Comparison of ENCODE assay signal across 1 fruit fly cellular context in genomic region chr3R:25884301-25884700, dm6.
TF ChIP-seq lines count a peak whose summit lies in the region.

No protein-coding gene starts in this region.

TF ChIP-seq in whole organism, embryonic, 481 proteins besides CTCF, POLR2A, EP300 and RAD21 (continued from another document and continues in another):
- TF ChIP-seq usp (GFP tag; optimal IDR thresholded peaks at IDR 0.05; lab: Kevin White, UChicago) (no peak), Bteb2 (GFP tag; optimal IDR thresholded peaks at IDR 0.05; lab: Kevin White, UChicago) (peak; percentile 44), HHEX (GFP tag; optimal IDR thresholded peaks at IDR 0.05; lab: Kevin White, UChicago) (no peak), Dref (GFP tag; IDR thresholded peaks at IDR 0.05; lab: Robert Waterston, UW) (no peak), az2 (GFP tag; optimal IDR thresholded peaks at IDR 0.05; lab: Kevin White, UChicago) (peak; percentile 64), CG30403 (GFP tag; optimal IDR thresholded peaks at IDR 0.05; lab: Kevin White, UChicago) (peak; percentile 73), CG8924 (tag; optimal IDR thresholded peaks at IDR 0.05; lab: Kevin White, UChicago) (peak; percentile 80), CG32532 (GFP tag; IDR thresholded peaks at IDR 0.05; lab: Robert Waterston, UW) (no peak), Kr (GFP tag; optimal IDR thresholded peaks at IDR 0.05; lab: Kevin White, UChicago) (no peak), grau (tag; optimal IDR thresholded peaks at IDR 0.05; lab: Kevin White, UChicago) (peak; percentile 71), en (GFP tag; optimal IDR thresholded peaks at IDR 0.05; lab: Kevin White, UChicago) (no peak), tup (GFP tag; optimal IDR thresholded peaks at IDR 0.05; lab: Kevin White, UChicago) (no peak), Nf-YC (tag; optimal IDR thresholded peaks at IDR 0.05; lab: Kevin White, UChicago) (peak; percentile 13), sens-2 (GFP tag; IDR thresholded peaks at IDR 0.05; lab: Robert Waterston, UW) (no peak), ttk (GFP tag; IDR thresholded peaks at IDR 0.05; lab: Robert Waterston, UW) (peak; percentile 49; the same call in 1 of the 2 replicates), kni (GFP tag; optimal IDR thresholded peaks at IDR 0.05; lab: Kevin White, UChicago) (no peak), fd64A (GFP tag; optimal IDR thresholded peaks at IDR 0.05; lab: Kevin White, UChicago) (no peak), unpg (GFP tag; optimal IDR thresholded peaks at IDR 0.05; lab: Kevin White, UChicago) (peak; percentile 86), lmd (GFP tag; IDR thresholded peaks at IDR 0.05; lab: Robert Waterston, UW) (peak; percentile 24; the same call in 1 of the 2 replicates), lilli (GFP tag; optimal IDR thresholded peaks at IDR 0.05; lab: Kevin White, UChicago) (peak; percentile 3), CG17912 (GFP tag; optimal IDR thresholded peaks at IDR 0.05; lab: Kevin White, UChicago) (no peak), CG4617 (GFP tag; optimal IDR thresholded peaks at IDR 0.05; lab: Kevin White, UChicago; ENCODE audit: borderline replicate concordance) (no peak), CG17802 (tag; optimal IDR thresholded peaks at IDR 0.05; lab: Kevin White, UChicago) (no peak), bigmax (GFP tag; optimal IDR thresholded peaks at IDR 0.05; lab: Kevin White, UChicago) (no peak), Dek (tag; optimal IDR thresholded peaks at IDR 0.05; lab: Kevin White, UChicago) (peak; percentile 7), CG10462 (GFP tag; optimal IDR thresholded peaks at IDR 0.05; lab: Kevin White, UChicago) (peak; percentile 9), kah (GFP tag; optimal IDR thresholded peaks at IDR 0.05; lab: Kevin White, UChicago) (peak; percentile 48), hkb (optimal IDR thresholded peaks at IDR 0.05; lab: Kevin White, UChicago) (no peak), hkb (GFP tag; IDR thresholded peaks at IDR 0.05; lab: Robert Waterston, UW) (peak; percentile 52; the same call in 1 of the 2 replicates), onecut (GFP tag; IDR thresholded peaks at IDR 0.05; lab: Robert Waterston, UW) (no peak), pros (GFP tag; optimal IDR thresholded peaks at IDR 0.05; lab: Kevin White, UChicago) (no peak), Ets65A (GFP tag; lab: Kevin White, UChicago) (no peak), Nf-YA (GFP tag; IDR thresholded peaks at IDR 0.05; lab: Robert Waterston, UW) (no peak), gro (GFP tag; optimal IDR thresholded peaks at IDR 0.05; lab: Kevin White, UChicago) (no peak), CG15479 (GFP tag; optimal IDR thresholded peaks at IDR 0.05; lab: Kevin White, UChicago) (no peak), peb (GFP tag; IDR thresholded peaks at IDR 0.05; lab: Robert Waterston, UW) (no peak), btn (GFP tag; optimal IDR thresholded peaks at IDR 0.05; lab: Kevin White, UChicago) (no peak), cg (GFP tag; optimal IDR thresholded peaks at IDR 0.05; lab: Kevin White, UChicago) (no peak), abd-A (tag; optimal IDR thresholded peaks at IDR 0.05; lab: Kevin White, UChicago) (no peak), chinmo (GFP tag; IDR thresholded peaks at IDR 0.05; lab: Robert Waterston, UW; ENCODE audit: partially characterized antibody) (no peak), ken (GFP tag; IDR thresholded peaks at IDR 0.05; lab: Robert Waterston, UW) (no peak), da (GFP tag; optimal IDR thresholded peaks at IDR 0.05; lab: Kevin White, UChicago) (no peak), Gsc (GFP tag; IDR thresholded peaks at IDR 0.05; lab: Robert Waterston, UW) (no peak), Vsx1 (GFP tag; optimal IDR thresholded peaks at IDR 0.05; lab: Kevin White, UChicago) (peak; percentile 29), lov (optimal IDR thresholded peaks at IDR 0.05; lab: Kevin White, UChicago) (no peak), lov (GFP tag; IDR thresholded peaks at IDR 0.05; lab: Robert Waterston, UW) (0 out of 3 replicates have a peak, but pooled peaks have one; percentile 12), br (optimal IDR thresholded peaks at IDR 0.05; lab: Kevin White, UChicago) (no peak), Doc2 (GFP tag; IDR thresholded peaks at IDR 0.05; lab: Robert Waterston, UW) (no peak), Scr (GFP tag; IDR thresholded peaks at IDR 0.05; lab: Robert Waterston, UW; ENCODE audit: partially characterized antibody) (no peak), CG12744 (GFP tag; optimal IDR thresholded peaks at IDR 0.05; lab: Kevin White, UChicago) (no peak), CG1603 (tag; optimal IDR thresholded peaks at IDR 0.05; lab: Kevin White, UChicago) (no peak), chn (GFP tag; optimal IDR thresholded peaks at IDR 0.05; lab: Kevin White, UChicago) (no peak), gt (GFP tag; IDR thresholded peaks at IDR 0.05; lab: Robert Waterston, UW) (no peak), bab2 (GFP tag; optimal IDR thresholded peaks at IDR 0.05; lab: Kevin White, UChicago) (peak; percentile 1), Dbx (GFP tag; IDR thresholded peaks at IDR 0.05; lab: Robert Waterston, UW) (no peak), CG14050 (GFP tag; IDR thresholded peaks at IDR 0.05; lab: Robert Waterston, UW) (peak; percentile 12; the same call in 1 of the 3 replicates), dmrt11E (tag; optimal IDR thresholded peaks at IDR 0.05; lab: Kevin White, UChicago) (peak; percentile 86), CG31388 (GFP tag; optimal IDR thresholded peaks at IDR 0.05; lab: Kevin White, UChicago) (no peak), Dip3 (GFP tag; optimal IDR thresholded peaks at IDR 0.05; lab: Kevin White, UChicago) (no peak), chif (GFP tag; optimal IDR thresholded peaks at IDR 0.05; lab: Kevin White, UChicago) (peak in 1 of 2 experiments; percentile 33), CG9817 (tag; optimal IDR thresholded peaks at IDR 0.05; lab: Kevin White, UChicago) (no peak), tx (GFP tag; optimal IDR thresholded peaks at IDR 0.05; lab: Kevin White, UChicago) (no peak), CG11085 (GFP tag; IDR thresholded peaks at IDR 0.05; lab: Robert Waterston, UW) (no peak), CG9932 (GFP tag; IDR thresholded peaks at IDR 0.05; lab: Robert Waterston, UW) (no peak), CG6683 (GFP tag; optimal IDR thresholded peaks at IDR 0.05; lab: Kevin White, UChicago) (no peak), dmrt99B (tag; optimal IDR thresholded peaks at IDR 0.05; lab: Kevin White, UChicago) (peak; percentile 83), CG7745 (tag; optimal IDR thresholded peaks at IDR 0.05; lab: Kevin White, UChicago) (no peak), CG13296 (GFP tag; optimal IDR thresholded peaks at IDR 0.05; lab: Kevin White, UChicago) (peak; percentile 6), tin (GFP tag; optimal IDR thresholded peaks at IDR 0.05; lab: Kevin White, UChicago) (peak; percentile 33), dpn (GFP tag; optimal IDR thresholded peaks at IDR 0.05; lab: Kevin White, UChicago) (peak in 1 of 2 experiments; percentile 48), CG2129 (GFP tag; IDR thresholded peaks at IDR 0.05; lab: Robert Waterston, UW; ENCODE audit: partially characterized antibody) (no peak), hb (GFP tag; IDR thresholded peaks at IDR 0.05; lab: Robert Waterston, UW; ENCODE audit: partially characterized antibody) (no peak), tgo (GFP tag; IDR thresholded peaks at IDR 0.05; lab: Robert Waterston, UW) (peak; percentile 46; the same call in 2 of the 3 replicates), Mad (GFP tag; optimal IDR thresholded peaks at IDR 0.05; lab: Kevin White, UChicago) (no peak), eyg (GFP tag; optimal IDR thresholded peaks at IDR 0.05; lab: Kevin White, UChicago) (no peak), vfl (GFP tag; optimal IDR thresholded peaks at IDR 0.05; lab: Kevin White, UChicago) (no peak), nau (GFP tag; optimal IDR thresholded peaks at IDR 0.05; lab: Kevin White, UChicago) (no peak), CG14860 (GFP tag; IDR thresholded peaks at IDR 0.05; lab: Robert Waterston, UW; ENCODE audit: partially characterized antibody) (no peak), so (GFP tag; IDR thresholded peaks at IDR 0.05; lab: Robert Waterston, UW) (no peak), ssp (GFP tag; IDR thresholded peaks at IDR 0.05; lab: Robert Waterston, UW) (no peak), psq (GFP tag; optimal IDR thresholded peaks at IDR 0.05; lab: Kevin White, UChicago) (no peak), CG42726 (GFP tag; IDR thresholded peaks at IDR 0.05; lab: Robert Waterston, UW; ENCODE audit: partially characterized antibody) (no peak), CG1792 (GFP tag; optimal IDR thresholded peaks at IDR 0.05; lab: Kevin White, UChicago) (no peak), slbo (GFP tag; IDR thresholded peaks at IDR 0.05; lab: Robert Waterston, UW) (peak; percentile 22; the same call in 1 of the 2 replicates), CG16813 (GFP tag; IDR thresholded peaks at IDR 0.05; lab: Robert Waterston, UW; ENCODE audit: partially characterized antibody) (no peak), trem (tag; optimal IDR thresholded peaks at IDR 0.05; lab: Kevin White, UChicago) (peak; percentile 69), jumu (GFP tag; optimal IDR thresholded peaks at IDR 0.05; lab: Kevin White, UChicago) (no peak), CG10543 (GFP tag; optimal IDR thresholded peaks at IDR 0.05; lab: Kevin White, UChicago) (no peak), CG17385 (GFP tag; optimal IDR thresholded peaks at IDR 0.05; lab: Kevin White, UChicago) (peak; percentile 63), CG12769 (tag; optimal IDR thresholded peaks at IDR 0.05; lab: Kevin White, UChicago) (no peak), Eip74EF (GFP tag; optimal IDR thresholded peaks at IDR 0.05; lab: Kevin White, UChicago) (peak in 1 of 2 experiments; percentile 67), fru (optimal IDR thresholded peaks at IDR 0.05; lab: Kevin White, UChicago) (no peak), dati (GFP tag; IDR thresholded peaks at IDR 0.05; lab: Robert Waterston, UW) (no peak), sd (tag; optimal IDR thresholded peaks at IDR 0.05; lab: Kevin White, UChicago) (no peak), sna (GFP tag; IDR thresholded peaks at IDR 0.05; lab: Robert Waterston, UW; ENCODE audit: partially characterized antibody) (no peak), CG32767 (GFP tag; IDR thresholded peaks at IDR 0.05; lab: Robert Waterston, UW) (peak; percentile 74), CG10654 (GFP tag; optimal IDR thresholded peaks at IDR 0.05; lab: Kevin White, UChicago) (peak; percentile 35), Ets97D (GFP tag; optimal IDR thresholded peaks at IDR 0.05; lab: Kevin White, UChicago) (no peak), CG13894 (tag; optimal IDR thresholded peaks at IDR 0.05; lab: Kevin White, UChicago) (no peak), CG34422 (GFP tag; IDR thresholded peaks at IDR 0.05; lab: Robert Waterston, UW) (no peak), CG18011 (GFP tag; optimal IDR thresholded peaks at IDR 0.05; lab: Kevin White, UChicago) (no peak), CG8765 (GFP tag; IDR thresholded peaks at IDR 0.05; lab: Robert Waterston, UW) (no peak), CG15514 (GFP tag; optimal IDR thresholded peaks at IDR 0.05; lab: Kevin White, UChicago) (no peak), CG15269 (tag; optimal IDR thresholded peaks at IDR 0.05; lab: Kevin White, UChicago) (peak; percentile 61), CG5245 (GFP tag; optimal IDR thresholded peaks at IDR 0.05; lab: Kevin White, UChicago) (no peak), ewg (GFP tag; optimal IDR thresholded peaks at IDR 0.05; lab: Kevin White, UChicago) (peak; percentile 40), prd (optimal IDR thresholded peaks at IDR 0.05; lab: Kevin White, UChicago) (no peak), prd (GFP tag; IDR thresholded peaks at IDR 0.05; lab: Robert Waterston, UW) (no peak), CG18476 (GFP tag; optimal IDR thresholded peaks at IDR 0.05; lab: Kevin White, UChicago) (peak; percentile 34), al (GFP tag; IDR thresholded peaks at IDR 0.05; lab: Robert Waterston, UW) (no peak), ham (GFP tag; IDR thresholded peaks at IDR 0.05; lab: Robert Waterston, UW) (no peak), gce (GFP tag; IDR thresholded peaks at IDR 0.05; lab: Robert Waterston, UW) (peak; percentile 45; the same call in 1 of the 3 replicates), gfzf (GFP tag; optimal IDR thresholded peaks at IDR 0.05; lab: Kevin White, UChicago) (no peak), Optix (GFP tag; IDR thresholded peaks at IDR 0.05; lab: Robert Waterston, UW) (no peak), Jarid2 (GFP tag; optimal IDR thresholded peaks at IDR 0.05; lab: Kevin White, UChicago) (no peak), CG1602 (GFP tag; optimal IDR thresholded peaks at IDR 0.05; lab: Kevin White, UChicago) (peak; percentile 65), slp2 (GFP tag; optimal IDR thresholded peaks at IDR 0.05; lab: Kevin White, UChicago) (no peak), Fer2 (tag; optimal IDR thresholded peaks at IDR 0.05; lab: Kevin White, UChicago) (no peak), sr (GFP tag; IDR thresholded peaks at IDR 0.05; lab: Robert Waterston, UW) (no peak), Meics (GFP tag; optimal IDR thresholded peaks at IDR 0.05; lab: Kevin White, UChicago) (peak; percentile 33), CG11247 (GFP tag; IDR thresholded peaks at IDR 0.05; lab: Robert Waterston, UW) (0 out of 2 replicates have a peak, but pooled peaks have one; percentile 13), CG13287 (GFP tag; IDR thresholded peaks at IDR 0.05; lab: Robert Waterston, UW; ENCODE audit: partially characterized antibody) (no peak), odd (GFP tag; optimal IDR thresholded peaks at IDR 0.05; lab: Kevin White, UChicago) (peak; percentile 31), wor (GFP tag; IDR thresholded peaks at IDR 0.05; lab: Robert Waterston, UW) (no peak), Drgx (GFP tag; IDR thresholded peaks at IDR 0.05; lab: Robert Waterston, UW) (peak; percentile 58; the same call in 1 of the 2 replicates), grn (GFP tag; optimal IDR thresholded peaks at IDR 0.05; lab: Kevin White, UChicago) (no peak), Stat92E (GFP tag; optimal IDR thresholded peaks at IDR 0.05; lab: Kevin White, UChicago) (peak in 1 of 3 experiments; percentile 50), Chrac-16 (GFP tag; optimal IDR thresholded peaks at IDR 0.05; lab: Kevin White, UChicago) (peak; percentile 44), Bdp1 (GFP tag; optimal IDR thresholded peaks at IDR 0.05; lab: Kevin White, UChicago) (no peak), D (optimal IDR thresholded peaks at IDR 0.05; lab: Kevin White, UChicago) (no peak), D (GFP tag; optimal IDR thresholded peaks at IDR 0.05; lab: Kevin White, UChicago) (peak; percentile 70), CG3847 (GFP tag; IDR thresholded peaks at IDR 0.05; lab: Robert Waterston, UW) (no peak), CG11695 (GFP tag; IDR thresholded peaks at IDR 0.05; lab: Robert Waterston, UW) (peak; percentile 63; the same call in 2 of the 3 replicates), Deaf1 (tag; optimal IDR thresholded peaks at IDR 0.05; lab: Kevin White, UChicago) (peak; percentile 38), emc (GFP tag; optimal IDR thresholded peaks at IDR 0.05; lab: Kevin White, UChicago) (no peak)
